Worm (Caenorhabditis elegans): ENCODE data around the gene ZK418.6.

ce11 chrIII:7032070-7032469 is 46.6 kb downstream of the ZK418.6 start:
- no peak for TF ChIP-seq dpl-1 (GFP tag; optimal IDR thresholded peaks at IDR 0.05)
- TF ChIP-seq lin-13 (GFP tag; optimal IDR thresholded peaks at IDR 0.05), result no peak
- TF ChIP-seq nhr-76 (tag; optimal IDR thresholded peaks at IDR 0.05), result no peak
- no peak for TF ChIP-seq mdt-29 (GFP tag; IDR thresholded peaks at IDR 0.05)
- no peak for TF ChIP-seq ZK546.5 (tag; optimal IDR thresholded peaks at IDR 0.05)
- TF ChIP-seq ama-1 (optimal IDR thresholded peaks at IDR 0.05), result no peak
- no peak for TF ChIP-seq nhr-11 (tag; optimal IDR thresholded peaks at IDR 0.05)
- TF ChIP-seq daf-12 (tag; optimal IDR thresholded peaks at IDR 0.05), result no peak
- no peak for TF ChIP-seq lin-39 (tag; optimal IDR thresholded peaks at IDR 0.05)
- no peak for TF ChIP-seq nhr-237 (tag; optimal IDR thresholded peaks at IDR 0.05)
- no peak for TF ChIP-seq nhr-77 (tag; optimal IDR thresholded peaks at IDR 0.05)
- no peak for TF ChIP-seq hif-1 (tag; optimal IDR thresholded peaks at IDR 0.05)
- no peak for TF ChIP-seq ZK337.2 (GFP tag; IDR thresholded peaks at IDR 0.05)
- no peak for TF ChIP-seq nhr-28 (tag; optimal IDR thresholded peaks at IDR 0.05)
